Worm (Caenorhabditis elegans): ENCODE measurements around the gene C04B4.4.

DNA sequence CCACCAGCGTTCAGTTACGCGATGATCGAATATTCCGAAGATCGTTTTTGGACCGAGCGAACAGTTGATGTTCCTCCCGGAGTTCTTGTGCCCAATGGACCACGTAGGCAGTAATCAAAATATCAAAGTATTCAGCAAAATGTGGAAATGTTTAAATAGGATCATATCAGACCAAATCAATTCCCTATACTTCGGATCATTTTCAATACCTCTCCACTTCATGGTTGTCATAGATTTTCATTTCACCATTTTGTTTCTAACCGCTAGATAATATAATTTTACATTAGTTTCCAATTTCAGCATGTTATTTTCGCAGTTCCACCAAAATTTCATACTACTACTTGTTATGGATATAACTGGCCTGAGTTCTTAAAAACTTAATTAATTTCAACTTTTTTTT lies 26.9 kb downstream of the C04B4.4 start:
- TF ChIP-seq nhr-12 (tag; optimal IDR thresholded peaks at IDR 0.05) = no peak
- no peak for TF ChIP-seq nfya-1 (tag; optimal IDR thresholded peaks at IDR 0.05; ENCODE audit: insufficient read depth)
- no peak for TF ChIP-seq eor-1 (tag; optimal IDR thresholded peaks at IDR 0.05)
- TF ChIP-seq nhr-23 (tag; optimal IDR thresholded peaks at IDR 0.05) = no peak
- TF ChIP-seq fos-1 (tag; optimal IDR thresholded peaks at IDR 0.05) = no peak
- TF ChIP-seq nhr-77 (tag; optimal IDR thresholded peaks at IDR 0.05) = no peak
- no peak for TF ChIP-seq aly-2 (tag; optimal IDR thresholded peaks at IDR 0.05)
- TF ChIP-seq ztf-11 (tag; optimal IDR thresholded peaks at IDR 0.05) = no peak
- TF ChIP-seq unc-62 (GFP tag; optimal IDR thresholded peaks at IDR 0.05) = no peak
- no peak for TF ChIP-seq nhr-11 (tag; optimal IDR thresholded peaks at IDR 0.05)
